Worm (Caenorhabditis elegans) whole organism, young adult: ENCODE measurements around the gene ech-3.

Source experiments
- ZK185.1 ChIP-seq: sonication (generic microtip); optimal IDR thresholded peaks from 2 replicates; lab custom pipeline; 2016; ENCODE audit warnings: mild to moderate bottlenecking, missing genetic modification characterization, missing compliant biosample characterization; ENCODE audit not compliant: poor library complexity, severe bottlenecking
- ama-1 ChIP-seq, 3 experiments: fragments of 150-350 bp in 1 of 3; sonication (generic microtip) in 2 of 3; optimal IDR thresholded peaks; 2 replicates each; lab custom pipeline; 2014 to 2018; ENCODE audit warnings: missing biosample characterization in 2 of 3, missing genetic modification characterization in 2 of 3, missing genetic modification reagents in 2 of 3
- efl-1 ChIP-seq: fragments of 150-350 bp; optimal IDR thresholded peaks from 2 replicates; lab custom pipeline; 2014; ENCODE audit warnings: missing biosample characterization, missing genetic modification reagents, missing genetic modification characterization
- ets-4 ChIP-seq: fragments of 200-800 bp; sonication (Bioruptor generic); optimal IDR thresholded peaks from 2 replicates; lab custom pipeline; 2018; ENCODE audit warnings: mild to moderate bottlenecking, missing genetic modification characterization, missing compliant biosample characterization
- him-1 ChIP-seq: sonication (generic microtip); optimal IDR thresholded peaks from 2 replicates; lab custom pipeline; 2016; ENCODE audit warnings: missing genotype, missing genetic modification reagents, missing genetic modification characterization, missing compliant biosample characterization
- hsf-1 ChIP-seq: fragments of 200-800 bp; sonication (Bioruptor generic); IDR thresholded peaks from 2 replicates; pipeline ENCODE4 v1.3.6; 2022; ENCODE audit warnings: missing genetic modification reagents, missing genetic modification characterization, missing compliant biosample characterization
- lir-1 ChIP-seq: fragments of 200-800 bp; sonication (Bioruptor generic); conservative IDR thresholded peaks from 2 replicates; pipeline ENCODE4 v1.3.6; 2022; ENCODE audit warnings: missing genetic modification reagents, missing genetic modification characterization, missing compliant biosample characterization
- nfya-1 ChIP-seq: sonication (generic microtip); optimal IDR thresholded peaks from 2 replicates; lab custom pipeline; 2017; ENCODE audit warnings: antibody characterized with exemption, missing compliant biosample characterization, missing genetic modification characterization, borderline replicate concordance; ENCODE audit not compliant: insufficient read depth
- unc-130 ChIP-seq: sonication (generic microtip); optimal IDR thresholded peaks from 2 replicates; lab custom pipeline; 2016; ENCODE audit warnings: missing genetic modification reagents, missing genetic modification characterization, missing compliant biosample characterization
- unc-62 ChIP-seq: fragments of 150-350 bp; optimal IDR thresholded peaks from 2 replicates; lab custom pipeline; 2014; ENCODE audit warnings: missing biosample characterization, missing genetic modification reagents, missing genetic modification characterization
- ztf-18 ChIP-seq: sonication (generic microtip); optimal IDR thresholded peaks from 2 replicates; lab custom pipeline; 2016; ENCODE audit warnings: missing genotype, mild to moderate bottlenecking, missing genetic modification characterization, missing compliant biosample characterization
- ztf-3 ChIP-seq: fragments of 200-800 bp; sonication (Bioruptor generic); optimal IDR thresholded peaks from 2 replicates; lab custom pipeline; 2018; ENCODE audit warnings: mild to moderate bottlenecking, missing genetic modification characterization, missing compliant biosample characterization

DNA sequence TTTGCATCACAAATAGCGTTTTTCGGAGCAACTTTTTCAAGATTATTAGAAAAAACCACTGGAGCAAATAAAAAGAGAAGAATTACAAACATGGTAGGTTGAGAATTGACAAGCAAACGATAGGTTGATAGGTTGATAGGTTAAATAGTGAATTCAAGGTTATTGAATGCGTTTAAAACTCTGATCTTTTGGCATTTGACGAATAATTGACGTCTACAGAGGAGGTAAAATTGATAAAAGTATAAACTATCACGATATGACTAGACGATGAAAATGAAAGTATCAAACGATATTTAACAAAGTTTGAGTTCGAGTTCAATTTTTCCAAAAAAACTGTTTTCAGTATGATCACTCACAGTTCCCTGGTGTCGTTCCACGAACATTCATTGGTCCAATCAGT, 13.9 kb downstream of the ech-3 start, which contains the start of gene ZC513.14:
- TF ChIP-seq efl-1 (no peak), ztf-18 (tag; lab: Kevin White, UChicago) (no peak), ets-4 (GFP tag; lab: Kevin White, UChicago) (no peak), nfya-1 (tag; lab: Kevin White, UChicago) (no peak), him-1 (tag; lab: Kevin White, UChicago) (no peak), lir-1 (GFP tag; lab: Robert Waterston, UW) (no peak), ztf-3 (GFP tag; lab: Kevin White, UChicago) (no peak), ama-1 (optimal IDR thresholded peaks at IDR 0.05; lab: Kevin White, UChicago) (no peak), ama-1 (GFP tag; optimal IDR thresholded peaks at IDR 0.05; lab: Kevin White, UChicago) (no peak), ZK185.1 (tag; lab: Kevin White, UChicago) (no peak), unc-62 (GFP tag; lab: Kevin White, UChicago) (no peak), hsf-1 (no peak), unc-130 (GFP tag; lab: Kevin White, UChicago) (no peak)
